Fruit fly (Drosophila melanogaster) whole organism, embryonic: ENCODE results near the gene LSm7.
A peak's percentile ranks its signal among the peaks of the same experiment; 100 is the strongest.

Experiments
- Antp ChIP-seq: fragments of 200-800 bp; sonication (Bioruptor generic); optimal IDR thresholded peaks from 3 replicates; lab custom pipeline; 2016; ENCODE audit warnings: missing biosample characterization, missing genetic modification characterization
- Asciz ChIP-seq: fragments of 200-800 bp; sonication (Bioruptor generic); optimal IDR thresholded peaks from 2 replicates; lab custom pipeline; 2017; ENCODE audit warnings: missing biosample characterization, mild to moderate bottlenecking, missing genetic modification characterization, missing genetic modification reagents
- Bteb2 ChIP-seq: fragments of 200-800 bp; sonication (Bioruptor generic); optimal IDR thresholded peaks from 2 replicates; lab custom pipeline; 2016; ENCODE audit warnings: missing biosample characterization, missing genetic modification characterization
- CG11085 ChIP-seq: fragments of 200-800 bp; sonication (Bioruptor generic); IDR thresholded peaks from 2 replicates; pipeline ENCODE4 v1.3.6; 2022; ENCODE audit warnings: missing biosample characterization, missing genetic modification characterization
- CG11247 ChIP-seq: fragments of 200-800 bp; sonication (Bioruptor generic); IDR thresholded peaks from 2 replicates; pipeline ENCODE4 v1.3.6; 2022; ENCODE audit warnings: missing biosample characterization, missing genetic modification characterization
- CG1529 ChIP-seq: fragments of 200-800 bp; sonication (Bioruptor generic); optimal IDR thresholded peaks from 3 replicates; lab custom pipeline; 2018; ENCODE audit warnings: missing biosample characterization, missing genetic modification characterization
- CG15514 ChIP-seq: fragments of 200-800 bp; sonication (Bioruptor generic); optimal IDR thresholded peaks from 3 replicates; lab custom pipeline; 2017; ENCODE audit warnings: missing biosample characterization, missing genetic modification characterization, mild to moderate bottlenecking, moderate library complexity, missing genetic modification reagents
- CG15696 ChIP-seq: fragments of 200-800 bp; sonication (Bioruptor generic); optimal IDR thresholded peaks from 2 replicates; lab custom pipeline; 2019; ENCODE audit warnings: missing biosample characterization, mild to moderate bottlenecking, missing genetic modification characterization, moderate library complexity
- CG1602 ChIP-seq: fragments of 200-800 bp; sonication (Bioruptor generic); optimal IDR thresholded peaks from 3 replicates; lab custom pipeline; 2016; ENCODE audit warnings: missing biosample characterization, missing genetic modification characterization
- CG16863 ChIP-seq: fragments of 200-800 bp; sonication (Bioruptor generic); optimal IDR thresholded peaks from 3 replicates; lab custom pipeline; 2016; ENCODE audit warnings: missing biosample characterization, missing genetic modification characterization
- CG17612 ChIP-seq: fragments of 200-800 bp; sonication (Bioruptor generic); IDR thresholded peaks from 2 replicates; pipeline ENCODE4 v1.3.6; 2022; ENCODE audit warnings: missing biosample characterization, missing genetic modification characterization
- CG18011 ChIP-seq: fragments of 200-800 bp; sonication (Bioruptor generic); optimal IDR thresholded peaks from 2 replicates; lab custom pipeline; 2017; ENCODE audit warnings: missing biosample characterization, missing genetic modification characterization, mild to moderate bottlenecking, moderate library complexity, missing genotype
- CG18619 ChIP-seq: fragments of 200-800 bp; sonication (Bioruptor generic); optimal IDR thresholded peaks from 3 replicates; lab custom pipeline; 2017; ENCODE audit warnings: missing biosample characterization, mild to moderate bottlenecking, missing genetic modification characterization
- CG2120 ChIP-seq: fragments of 200-800 bp; sonication (Bioruptor generic); optimal IDR thresholded peaks from 3 replicates; lab custom pipeline; 2016; ENCODE audit warnings: missing biosample characterization, missing genetic modification characterization
- CG2678 ChIP-seq: fragments of 200-800 bp; sonication (Bioruptor generic); optimal IDR thresholded peaks from 3 replicates; lab custom pipeline; 2019; ENCODE audit warnings: missing biosample characterization, mild to moderate bottlenecking, missing genetic modification characterization, moderate library complexity
- CG31224 ChIP-seq: fragments of 200-800 bp; sonication (Bioruptor generic); IDR thresholded peaks from 2 replicates; pipeline ENCODE4 v1.3.6; 2022; ENCODE audit warnings: missing biosample characterization, missing genetic modification characterization
- CG3838 ChIP-seq: fragments of 200-800 bp; sonication (Bioruptor generic); optimal IDR thresholded peaks from 3 replicates; lab custom pipeline; 2016; ENCODE audit warnings: missing biosample characterization, missing genetic modification characterization
- CG4360 ChIP-seq: fragments of 200-800 bp; sonication (Bioruptor generic); IDR thresholded peaks from 2 replicates; pipeline ENCODE4 v1.3.6; 2022; ENCODE audit warnings: missing biosample characterization, missing genetic modification characterization
- CG6254 ChIP-seq: fragments of 200-800 bp; sonication (Bioruptor generic); optimal IDR thresholded peaks from 3 replicates; lab custom pipeline; 2017; ENCODE audit warnings: mild to moderate bottlenecking, missing biosample characterization, missing genetic modification reagents, missing genetic modification characterization
- CG6813 ChIP-seq: fragments of 200-800 bp; sonication (Bioruptor generic); optimal IDR thresholded peaks from 2 replicates; lab custom pipeline; 2017; ENCODE audit warnings: missing biosample characterization, missing genetic modification characterization, mild to moderate bottlenecking, moderate library complexity, missing genetic modification reagents
- CG7556 ChIP-seq: fragments of 200-800 bp; sonication (Bioruptor generic); optimal IDR thresholded peaks from 2 replicates; lab custom pipeline; 2017; ENCODE audit warnings: missing biosample characterization, mild to moderate bottlenecking, missing genetic modification characterization
- CG7786 ChIP-seq: fragments of 200-800 bp; sonication (Bioruptor generic); optimal IDR thresholded peaks from 2 replicates; lab custom pipeline; 2016; ENCODE audit warnings: missing biosample characterization, missing genetic modification characterization
- CG7987 ChIP-seq: fragments of 200-800 bp; sonication (Bioruptor generic); optimal IDR thresholded peaks from 2 replicates; lab custom pipeline; 2018; ENCODE audit warnings: missing biosample characterization, mild to moderate bottlenecking, missing genetic modification characterization, moderate library complexity
- CG8388 ChIP-seq: fragments of 200-800 bp; sonication (Bioruptor generic); optimal IDR thresholded peaks from 2 replicates; lab custom pipeline; 2019; ENCODE audit warnings: missing biosample characterization, mild to moderate bottlenecking, missing genetic modification characterization, moderate library complexity
- CG9817 ChIP-seq: fragments of 200-800 bp; sonication (Bioruptor generic); optimal IDR thresholded peaks from 2 replicates; lab custom pipeline; 2018; ENCODE audit warnings: missing biosample characterization, mild to moderate bottlenecking, missing genetic modification characterization, moderate library complexity
- CG9932 ChIP-seq: fragments of 200-800 bp; sonication (Bioruptor generic); IDR thresholded peaks from 2 replicates; pipeline ENCODE4 v1.3.6; 2022; ENCODE audit warnings: missing biosample characterization, missing genetic modification characterization
- CHES-1-like ChIP-seq: fragments of 200-800 bp; sonication (Bioruptor generic); optimal IDR thresholded peaks from 2 replicates; lab custom pipeline; 2016; ENCODE audit warnings: missing biosample characterization, missing genetic modification characterization
- Dek ChIP-seq: fragments of 200-800 bp; sonication (Bioruptor generic); optimal IDR thresholded peaks from 3 replicates; lab custom pipeline; 2019; ENCODE audit warnings: missing biosample characterization, mild to moderate bottlenecking, missing genetic modification characterization, moderate library complexity
- Gsc ChIP-seq: fragments of 200-800 bp; sonication (Bioruptor generic); IDR thresholded peaks from 2 replicates; pipeline ENCODE4 v1.3.6; 2022; ENCODE audit warnings: missing biosample characterization, missing genetic modification characterization
- HmgZ ChIP-seq: fragments of 200-800 bp; sonication (Bioruptor generic); optimal IDR thresholded peaks from 2 replicates; lab custom pipeline; 2018; ENCODE audit warnings: missing biosample characterization, mild to moderate bottlenecking, missing genetic modification characterization
- Lim3 ChIP-seq: fragments of 200-800 bp; sonication (Bioruptor generic); IDR thresholded peaks from 2 replicates; pipeline ENCODE4 v1.3.6; 2022; ENCODE audit warnings: missing biosample characterization, missing genetic modification characterization
- Optix ChIP-seq: fragments of 200-800 bp; sonication (Bioruptor generic); IDR thresholded peaks from 3 replicates; pipeline ENCODE4 v1.3.6; 2022; ENCODE audit warnings: missing biosample characterization, missing genetic modification characterization
- TFAM ChIP-seq: fragments of 200-800 bp; sonication (Bioruptor generic); optimal IDR thresholded peaks from 2 replicates; lab custom pipeline; 2017; ENCODE audit warnings: missing biosample characterization, missing genetic modification characterization, inconsistent platforms
- Taf1 ChIP-seq: fragments of 200-800 bp; sonication (Bioruptor generic); IDR thresholded peaks from 2 replicates; pipeline ENCODE4 v1.3.6; 2022; ENCODE audit warnings: missing biosample characterization, missing genetic modification characterization
- ap ChIP-seq: fragments of 200-800 bp; sonication (Bioruptor generic); IDR thresholded peaks from 2 replicates; pipeline ENCODE4 v1.3.6; 2022; ENCODE audit warnings: missing biosample characterization, missing genetic modification characterization
- ase ChIP-seq: fragments of 200-800 bp; sonication (Bioruptor generic); IDR thresholded peaks from 3 replicates; pipeline ENCODE4 v1.3.6; 2022; ENCODE audit warnings: missing biosample characterization, missing genetic modification characterization
- bbx ChIP-seq: fragments of 200-800 bp; sonication (Bioruptor generic); IDR thresholded peaks from 2 replicates; pipeline ENCODE4 v1.3.6; 2022; ENCODE audit warnings: missing biosample characterization, missing genetic modification characterization; ENCODE audit not compliant: partially characterized antibody
- bcd ChIP-seq: fragments of 200-800 bp; sonication (Bioruptor generic); optimal IDR thresholded peaks from 2 replicates; lab custom pipeline; 2017; ENCODE audit warnings: missing biosample characterization, mild to moderate bottlenecking, missing genetic modification characterization
- cad ChIP-seq: fragments of >200 bp; optimal IDR thresholded peaks from 2 replicates; lab custom pipeline; 2017; ENCODE audit warnings: missing biosample characterization, missing genetic modification characterization
- ci ChIP-seq: fragments of 200-800 bp; sonication (Bioruptor generic); IDR thresholded peaks from 3 replicates; pipeline ENCODE4 v1.3.6; 2022; ENCODE audit warnings: missing biosample characterization, missing genetic modification characterization
- croc ChIP-seq: fragments of 200-800 bp; sonication (Bioruptor generic); conservative IDR thresholded peaks from 3 replicates; pipeline ENCODE4 v1.3.6; 2022; ENCODE audit warnings: missing biosample characterization, missing genetic modification characterization
- dati ChIP-seq: fragments of 200-800 bp; sonication (Bioruptor generic); IDR thresholded peaks from 2 replicates; pipeline ENCODE4 v1.3.6; 2022; ENCODE audit warnings: missing biosample characterization, missing genetic modification characterization
- emc ChIP-seq: fragments of 200-800 bp; sonication (Bioruptor generic); optimal IDR thresholded peaks from 2 replicates; lab custom pipeline; 2016; ENCODE audit warnings: missing biosample characterization, missing genetic modification characterization
- lola ChIP-seq, 3 experiments: fragments of >200 bp in 2 of 3; fragments of 200-800 bp in 1 of 3; sonication (Bioruptor generic) in 1 of 3; optimal IDR thresholded peaks; 2 replicates each; lab custom pipeline; 2017 to 2019; ENCODE audit warnings: missing biosample characterization in 3 of 3, missing genetic modification characterization in 3 of 3, mild to moderate bottlenecking in 1 of 3, moderate library complexity in 1 of 3
- mirr ChIP-seq: fragments of 200-800 bp; sonication (Bioruptor generic); optimal IDR thresholded peaks from 3 replicates; lab custom pipeline; 2018; ENCODE audit warnings: missing biosample characterization, mild to moderate bottlenecking, missing genetic modification characterization
- pho ChIP-seq: fragments of 200-800 bp; sonication (Bioruptor generic); optimal IDR thresholded peaks from 2 replicates; lab custom pipeline; 2016; ENCODE audit warnings: missing biosample characterization, missing genetic modification characterization
- psq ChIP-seq: fragments of 200-800 bp; sonication (Bioruptor generic); optimal IDR thresholded peaks from 2 replicates; lab custom pipeline; 2017; ENCODE audit warnings: missing biosample characterization, missing genetic modification characterization
- sisA ChIP-seq: fragments of 200-800 bp; sonication (Bioruptor generic); IDR thresholded peaks from 2 replicates; pipeline ENCODE4 v1.3.6; 2022; ENCODE audit warnings: missing biosample characterization, missing genetic modification characterization
- sug ChIP-seq: fragments of 200-800 bp; optimal IDR thresholded peaks from 2 replicates; lab custom pipeline; 2019; ENCODE audit warnings: missing biosample characterization, mild to moderate bottlenecking, missing genetic modification characterization, moderate library complexity
- tio ChIP-seq: fragments of 200-800 bp; sonication (Bioruptor generic); optimal IDR thresholded peaks from 2 replicates; lab custom pipeline; 2017; ENCODE audit warnings: missing biosample characterization, missing genetic modification characterization, inconsistent platforms
- unc-4 ChIP-seq: fragments of 200-800 bp; sonication (Bioruptor generic); IDR thresholded peaks from 2 replicates; pipeline ENCODE4 v1.3.6; 2022; ENCODE audit warnings: missing biosample characterization, missing genetic modification characterization; ENCODE audit not compliant: partially characterized antibody
- unpg ChIP-seq: fragments of 200-800 bp; sonication (Bioruptor generic); optimal IDR thresholded peaks from 3 replicates; lab custom pipeline; 2018; ENCODE audit warnings: missing biosample characterization, mild to moderate bottlenecking, missing genetic modification characterization, moderate library complexity

LSm7 gene

DNA sequence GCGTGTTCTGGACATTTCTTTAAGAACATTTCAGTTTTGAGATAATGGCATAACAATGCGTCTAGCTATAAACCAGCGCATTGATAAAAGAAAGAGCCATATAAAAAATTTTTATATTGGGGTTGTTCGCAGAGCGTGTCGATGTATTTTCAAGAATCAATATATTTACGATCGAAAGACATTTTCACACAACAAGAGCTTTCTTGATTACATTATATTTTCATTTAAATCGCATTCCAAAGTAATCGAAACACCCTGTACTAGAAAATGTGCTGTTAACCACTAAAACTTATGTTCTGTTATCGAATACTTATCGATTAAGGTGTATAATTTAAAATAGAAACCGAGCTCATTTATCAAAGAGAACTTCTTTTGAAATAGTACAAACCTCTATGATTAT, 39.1 kb downstream of the LSm7 start (continued):
- TF ChIP-seq CG11085 (GFP tag; lab: Robert Waterston, UW) = no peak
- no peak for TF ChIP-seq CG31224 (GFP tag; lab: Robert Waterston, UW)
- TF ChIP-seq dati (GFP tag; lab: Robert Waterston, UW) = no peak
- no peak for TF ChIP-seq unc-4 (GFP tag; lab: Robert Waterston, UW)
- peak; percentile 64 for TF ChIP-seq unpg (GFP tag; lab: Kevin White, UChicago)
- TF ChIP-seq mirr (GFP tag; lab: Kevin White, UChicago) = no peak
- no peak for TF ChIP-seq bcd
- TF ChIP-seq psq (GFP tag; lab: Kevin White, UChicago) = no peak
- no peak for TF ChIP-seq CG2678 (tag; lab: Kevin White, UChicago)
- TF ChIP-seq CG7556 (GFP tag; lab: Kevin White, UChicago) = peak; percentile 19
- TF ChIP-seq ase (GFP tag; lab: Robert Waterston, UW) = no peak
- no peak for TF ChIP-seq CG6813
- TF ChIP-seq bbx = peak; percentile 19; the same call in 1 of the 2 replicates
- TF ChIP-seq Lim3 (GFP tag; lab: Robert Waterston, UW) = no peak
- no peak for TF ChIP-seq CG18619 (GFP tag; lab: Kevin White, UChicago)
- no peak for TF ChIP-seq CG17612
- TF ChIP-seq CG18011 (GFP tag; lab: Kevin White, UChicago) = no peak
- TF ChIP-seq Asciz (GFP tag; lab: Kevin White, UChicago) = no peak
- no peak for TF ChIP-seq lola (GFP tag; optimal IDR thresholded peaks at IDR 0.05; lab: Kevin White, UChicago)
- peak; percentile 64 for TF ChIP-seq CG9817 (tag; lab: Kevin White, UChicago)
- no peak for TF ChIP-seq Antp
- no peak for TF ChIP-seq CG7987 (GFP tag; lab: Kevin White, UChicago)
- TF ChIP-seq pho (GFP tag; lab: Kevin White, UChicago) = peak; percentile 8
- TF ChIP-seq CG9932 (GFP tag; lab: Robert Waterston, UW) = no peak; the same call in 1 of the 2 replicates
- peak; percentile 77 for TF ChIP-seq CG2120 (GFP tag; lab: Kevin White, UChicago)
- TF ChIP-seq HmgZ (tag; lab: Kevin White, UChicago) = peak; percentile 29
- no peak for TF ChIP-seq CHES-1-like (GFP tag; lab: Kevin White, UChicago)
- no peak for TF ChIP-seq CG1602
- no peak for TF ChIP-seq Taf1 (GFP tag; lab: Robert Waterston, UW)
- no peak for TF ChIP-seq emc (GFP tag; lab: Kevin White, UChicago)
- TF ChIP-seq sug = peak; percentile 44
- no peak for TF ChIP-seq CG3838 (GFP tag; lab: Kevin White, UChicago)
- TF ChIP-seq sisA (GFP tag; lab: Robert Waterston, UW) = no peak; the same call in 1 of the 2 replicates
- TF ChIP-seq CG16863 (GFP tag; lab: Kevin White, UChicago) = no peak
- TF ChIP-seq tio = peak; percentile 49
- TF ChIP-seq CG1529 = peak; percentile 19
- no peak for TF ChIP-seq ci
- TF ChIP-seq CG6254 (GFP tag; lab: Kevin White, UChicago) = no peak
- TF ChIP-seq TFAM (GFP tag; lab: Kevin White, UChicago) = no peak
- TF ChIP-seq Dek (tag; lab: Kevin White, UChicago) = peak; percentile 42
- no peak for TF ChIP-seq CG8388 (GFP tag; lab: Kevin White, UChicago)
- no peak for TF ChIP-seq croc (GFP tag; lab: Robert Waterston, UW)
- no peak for TF ChIP-seq cad
- TF ChIP-seq CG11247 (GFP tag; lab: Robert Waterston, UW) = no peak
- TF ChIP-seq CG7786 = peak; percentile 24
- no peak for TF ChIP-seq Gsc
- TF ChIP-seq Optix (GFP tag; lab: Robert Waterston, UW) = no peak
- peak; percentile 28 for TF ChIP-seq Bteb2
- TF ChIP-seq CG4360 (GFP tag; lab: Robert Waterston, UW) = no peak
- TF ChIP-seq ap (GFP tag; lab: Robert Waterston, UW) = no peak
- TF ChIP-seq CG15514 = no peak
- no peak for TF ChIP-seq CG15696 (tag; lab: Kevin White, UChicago)
